Fruit fly (Drosophila melanogaster) whole organism, prepupa: ENCODE measurements around the gene Sirt1.
"Not testable (repeated sequence)": the region's sequence is repeated elsewhere in the genome, so short reads cannot be mapped to it uniquely, and the experiment has no call there.

Experiments used
- Blimp-1 ChIP-seq: fragments of 200-800 bp; sonication (Bioruptor generic); optimal IDR thresholded peaks from 3 replicates; lab custom pipeline; 2017; ENCODE audit warnings: missing biosample characterization, missing genetic modification characterization, mild to moderate bottlenecking, moderate library complexity, missing genetic modification reagents
- CG10631 ChIP-seq: fragments of 200-800 bp; sonication (Bioruptor generic); optimal IDR thresholded peaks from 2 replicates; lab custom pipeline; 2016; ENCODE audit warnings: missing biosample characterization, missing genetic modification characterization
- CG10669 ChIP-seq: fragments of 200-800 bp; sonication (Bioruptor generic); optimal IDR thresholded peaks from 3 replicates; lab custom pipeline; 2018; ENCODE audit warnings: missing biosample characterization, mild to moderate bottlenecking, missing genetic modification characterization, moderate library complexity
- CG11902 ChIP-seq: fragments of 200-800 bp; sonication (Bioruptor generic); optimal IDR thresholded peaks from 3 replicates; lab custom pipeline; 2016; ENCODE audit warnings: missing biosample characterization, missing genetic modification characterization
- CG1621 ChIP-seq: fragments of 200-800 bp; sonication (Bioruptor generic); optimal IDR thresholded peaks from 3 replicates; lab custom pipeline; 2018; ENCODE audit warnings: missing biosample characterization, mild to moderate bottlenecking, missing genetic modification characterization
- CG16779 ChIP-seq: fragments of 200-800 bp; sonication (Bioruptor generic); optimal IDR thresholded peaks from 3 replicates; lab custom pipeline; 2017; ENCODE audit warnings: missing biosample characterization, mild to moderate bottlenecking, missing genetic modification characterization
- CG31627 ChIP-seq: fragments of 200-800 bp; sonication (Bioruptor generic); optimal IDR thresholded peaks from 3 replicates; lab custom pipeline; 2016; ENCODE audit warnings: missing biosample characterization, missing genetic modification characterization
- CG32006 ChIP-seq: fragments of 200-800 bp; sonication (Bioruptor generic); optimal IDR thresholded peaks from 3 replicates; lab custom pipeline; 2017; ENCODE audit warnings: missing biosample characterization, mild to moderate bottlenecking, missing genetic modification characterization
- CG3919 ChIP-seq: fragments of 200-800 bp; sonication (Bioruptor generic); optimal IDR thresholded peaks from 3 replicates; lab custom pipeline; 2016; ENCODE audit warnings: missing biosample characterization, missing genetic modification characterization
- CG4318 ChIP-seq: fragments of 200-800 bp; sonication (Bioruptor generic); optimal IDR thresholded peaks from 3 replicates; lab custom pipeline; 2017; ENCODE audit warnings: missing biosample characterization, mild to moderate bottlenecking, missing genetic modification characterization
- CG8119 ChIP-seq: fragments of 200-800 bp; sonication (Bioruptor generic); IDR thresholded peaks from 3 replicates; pipeline ENCODE4 v1.3.6; 2022; ENCODE audit warnings: missing biosample characterization, missing genetic modification characterization
- CG8319 ChIP-seq: fragments of 200-800 bp; sonication (Bioruptor generic); optimal IDR thresholded peaks from 3 replicates; lab custom pipeline; 2016; ENCODE audit warnings: missing biosample characterization, missing genetic modification characterization
- CG8632 ChIP-seq: fragments of 200-800 bp; sonication (Bioruptor generic); optimal IDR thresholded peaks from 3 replicates; lab custom pipeline; 2016; ENCODE audit warnings: missing biosample characterization, missing genetic modification characterization
- Eip78C ChIP-seq: fragments of 200-800 bp; sonication (Bioruptor generic); peaks from one replicate; lab custom pipeline; 2016; ENCODE audit warnings: missing biosample characterization, missing genetic modification characterization
- Eip93F ChIP-seq: fragments of 200-800 bp; sonication (Bioruptor generic); optimal IDR thresholded peaks from 2 replicates; lab custom pipeline; 2016; ENCODE audit warnings: missing biosample characterization, mild to moderate bottlenecking, missing genetic modification characterization
- Ets21C ChIP-seq: fragments of 200-800 bp; sonication (Bioruptor generic); optimal IDR thresholded peaks from 3 replicates; lab custom pipeline; 2016; ENCODE audit warnings: missing biosample characterization, missing genetic modification characterization
- Ets96B ChIP-seq: fragments of 200-800 bp; optimal IDR thresholded peaks from 2 replicates; lab custom pipeline; 2019; ENCODE audit warnings: missing biosample characterization, mild to moderate bottlenecking, missing genetic modification characterization, moderate library complexity
- Hr38 ChIP-seq: sonication (Bioruptor generic); optimal IDR thresholded peaks from 2 replicates; lab custom pipeline; 2016; ENCODE audit warnings: missing biosample characterization, missing genetic modification characterization
- Hr4 ChIP-seq: fragments of 200-800 bp; sonication (Bioruptor generic); optimal IDR thresholded peaks from 3 replicates; lab custom pipeline; 2016; ENCODE audit warnings: missing biosample characterization, missing genetic modification characterization
- Lpt ChIP-seq: fragments of 200-800 bp; sonication (Bioruptor generic); optimal IDR thresholded peaks from 3 replicates; lab custom pipeline; 2016; ENCODE audit warnings: missing biosample characterization, missing genetic modification characterization
- Met ChIP-seq: fragments of 200-800 bp; sonication (Bioruptor generic); optimal IDR thresholded peaks from 3 replicates; lab custom pipeline; 2016; ENCODE audit warnings: missing biosample characterization, missing genetic modification characterization
- Smox ChIP-seq: fragments of 200-800 bp; sonication (Bioruptor generic); optimal IDR thresholded peaks from 3 replicates; lab custom pipeline; 2016; ENCODE audit warnings: missing biosample characterization, missing genetic modification characterization
- Sox14 ChIP-seq: fragments of 200-800 bp; sonication (Bioruptor generic); optimal IDR thresholded peaks from 3 replicates; lab custom pipeline; 2016; ENCODE audit warnings: missing biosample characterization, missing genetic modification characterization
- Sox15 ChIP-seq: fragments of 200-800 bp; sonication (Bioruptor generic); optimal IDR thresholded peaks from 3 replicates; lab custom pipeline; 2016; ENCODE audit warnings: missing biosample characterization, missing genetic modification characterization
- achi ChIP-seq: fragments of 200-800 bp; sonication (Bioruptor generic); optimal IDR thresholded peaks from 3 replicates; lab custom pipeline; 2016; ENCODE audit warnings: missing biosample characterization, missing genetic modification characterization
- acj6 ChIP-seq: fragments of 200-800 bp; sonication (Bioruptor generic); optimal IDR thresholded peaks from 3 replicates; lab custom pipeline; 2016; ENCODE audit warnings: missing biosample characterization, missing genetic modification characterization
- cyc ChIP-seq: fragments of 200-800 bp; sonication (Bioruptor generic); optimal IDR thresholded peaks from 3 replicates; lab custom pipeline; 2016; ENCODE audit warnings: missing biosample characterization, missing genetic modification characterization
- dsx ChIP-seq: fragments of 200-800 bp; optimal IDR thresholded peaks from 3 replicates; lab custom pipeline; 2019; ENCODE audit warnings: missing biosample characterization, mild to moderate bottlenecking, missing genetic modification characterization, moderate library complexity; ENCODE audit not compliant: poor library complexity, severe bottlenecking
- eg ChIP-seq: fragments of 200-800 bp; sonication (Bioruptor generic); IDR thresholded peaks from 3 replicates; pipeline ENCODE4 v1.3.6; 2022; ENCODE audit warnings: missing biosample characterization, missing genetic modification characterization
- fd59A ChIP-seq: fragments of 200-800 bp; sonication (Bioruptor generic); optimal IDR thresholded peaks from 2 replicates; lab custom pipeline; 2017; ENCODE audit warnings: missing biosample characterization, mild to moderate bottlenecking, missing genetic modification characterization, missing genetic modification reagents
- fd85E ChIP-seq: fragments of 200-800 bp; sonication (Bioruptor generic); optimal IDR thresholded peaks from 3 replicates; lab custom pipeline; 2016; ENCODE audit warnings: missing biosample characterization, missing genetic modification characterization
- fkh ChIP-seq: fragments of 200-800 bp; sonication (Bioruptor generic); optimal IDR thresholded peaks from 3 replicates; lab custom pipeline; 2017; ENCODE audit warnings: missing biosample characterization, mild to moderate bottlenecking, missing genetic modification characterization, moderate library complexity
- lz ChIP-seq: fragments of 200-800 bp; sonication (Bioruptor generic); optimal IDR thresholded peaks from 3 replicates; lab custom pipeline; 2016; ENCODE audit warnings: missing biosample characterization, missing genetic modification characterization
- net ChIP-seq: fragments of 200-800 bp; sonication (Bioruptor generic); optimal IDR thresholded peaks from 3 replicates; lab custom pipeline; 2016; ENCODE audit warnings: missing biosample characterization, missing genetic modification characterization
- ss ChIP-seq, 2 experiments: fragments of 200-800 bp; sonication (Bioruptor generic); optimal IDR thresholded peaks; 2 replicates in 1 of 2; 3 replicates in 1 of 2; lab custom pipeline; 2017 to 2018; ENCODE audit warnings: mild to moderate bottlenecking in 2 of 2, missing biosample characterization in 2 of 2, missing genetic modification characterization in 2 of 2, moderate library complexity in 1 of 2
- vri ChIP-seq: fragments of 200-800 bp; sonication (Bioruptor generic); optimal IDR thresholded peaks from 3 replicates; lab custom pipeline; 2016; ENCODE audit warnings: missing biosample characterization, mild to moderate bottlenecking, missing genetic modification characterization

The Sirt1 gene

DNA sequence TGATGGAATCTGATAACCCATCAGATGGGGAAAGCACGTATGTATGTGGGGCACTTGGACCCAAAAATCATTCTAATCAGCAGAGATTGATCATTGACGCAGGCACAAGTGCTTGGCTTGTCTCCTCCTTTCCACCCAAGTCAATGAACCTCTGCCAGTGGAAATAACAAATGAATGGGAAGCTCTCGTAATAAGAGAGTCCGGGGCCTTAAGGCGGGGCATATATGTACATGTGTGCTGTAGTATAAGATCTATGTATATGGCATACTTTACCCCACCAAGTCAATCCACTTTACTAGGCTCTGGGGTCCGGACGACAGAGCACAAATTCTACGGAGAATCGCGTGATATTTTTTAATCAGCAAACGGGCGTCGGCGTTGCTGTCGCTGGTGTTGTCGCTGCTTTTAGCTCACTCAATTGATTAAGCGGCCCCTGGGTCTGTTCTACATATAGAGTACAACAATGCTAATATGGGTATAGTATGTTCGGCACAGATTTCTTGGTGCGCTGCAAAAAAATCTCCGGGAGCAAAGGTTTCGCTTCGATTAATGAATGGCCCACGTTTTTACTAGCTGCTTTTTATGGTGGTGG is 40.8 kb downstream of the Sirt1 start (continued):
- TF ChIP-seq Sox14 (no peak), fkh (GFP tag; lab: Kevin White, UChicago) (peak; percentile 8), Hr38 (GFP tag; lab: Kevin White, UChicago) (no peak), CG32006 (GFP tag; lab: Kevin White, UChicago) (no peak), CG4318 (GFP tag; lab: Kevin White, UChicago) (no peak), CG3919 (GFP tag; lab: Kevin White, UChicago) (peak; percentile 23), Blimp-1 (no peak), Ets21C (GFP tag; lab: Kevin White, UChicago) (no peak), CG11902 (no peak), Smox (no peak), cyc (GFP tag; lab: Kevin White, UChicago) (no peak), eg (GFP tag; lab: Robert Waterston, UW) (peak; percentile 61; the same call in 2 of the 3 replicates), CG16779 (tag; lab: Kevin White, UChicago) (peak; percentile 52)

DNA sequence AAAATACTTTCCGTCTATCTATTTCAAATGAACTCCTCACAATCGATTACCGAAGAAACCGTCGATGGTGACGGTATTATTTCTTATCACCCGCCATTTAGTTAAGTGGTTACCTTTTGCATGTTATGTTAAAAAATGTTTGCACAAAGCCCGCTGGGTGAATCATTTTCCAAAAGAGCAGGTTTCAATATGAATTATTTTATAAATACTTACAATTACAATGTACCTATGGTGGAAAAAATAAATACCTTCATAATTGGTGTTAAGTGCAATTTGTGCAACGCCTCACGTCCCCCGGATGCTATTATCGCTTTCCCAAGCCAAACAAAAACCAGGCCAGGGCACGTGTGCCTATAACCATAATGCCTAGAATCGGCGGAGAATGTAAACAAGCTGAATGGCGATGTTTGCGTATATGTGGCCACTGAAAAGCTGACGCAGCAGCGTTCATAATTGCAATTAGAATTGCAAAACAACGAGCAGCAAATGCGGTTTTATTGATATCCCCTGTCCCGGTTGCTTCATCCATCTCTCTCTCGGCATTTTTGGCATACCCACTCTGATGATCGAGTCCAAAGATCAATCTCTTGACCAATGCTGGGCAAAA is 41.6 kb downstream of the Sirt1 start:
- TF ChIP-seq Eip93F (no peak), Sox15 (GFP tag; lab: Kevin White, UChicago) (no peak), CG1621 (no peak), CG8119 (GFP tag; lab: Robert Waterston, UW) (no peak), CG10631 (no peak), Blimp-1 (no peak), CG8632 (GFP tag; lab: Kevin White, UChicago) (no peak), fd85E (GFP tag; lab: Kevin White, UChicago) (no peak), CG10669 (no peak), eg (GFP tag; lab: Robert Waterston, UW) (no peak; the same call in 2 of the 3 replicates), CG32006 (GFP tag; lab: Kevin White, UChicago) (no peak), vri (GFP tag; lab: Kevin White, UChicago) (no peak), lz (GFP tag; lab: Kevin White, UChicago) (no peak), fd59A (no peak)

DNA sequence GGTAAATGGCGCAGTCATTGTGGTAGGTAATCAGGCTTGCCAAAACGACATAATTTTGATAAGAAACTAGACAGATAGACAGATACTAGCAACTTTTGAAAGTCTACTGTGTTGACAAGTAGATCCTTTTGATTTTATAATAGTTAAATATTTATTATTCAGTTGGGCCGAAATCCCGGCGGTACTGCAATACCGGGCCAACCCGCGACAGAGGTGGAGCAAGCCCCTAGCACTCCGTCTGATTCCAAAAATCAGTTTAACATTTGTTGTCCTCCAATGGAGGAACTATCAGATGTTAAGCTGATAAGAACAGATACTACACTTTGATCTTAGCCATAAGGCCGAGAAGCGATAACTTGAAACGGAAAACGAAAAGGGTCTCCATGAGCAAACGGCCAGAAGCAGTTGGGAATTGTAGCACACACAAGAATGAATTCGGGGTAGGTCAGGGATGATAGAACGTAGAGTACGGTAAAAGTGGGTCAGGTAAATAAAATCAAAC is 46.5 kb downstream of the Sirt1 start, which contains the start of gene CG15482:
Gene CG15482 (minus strand): TSS at position 51 of the 502 bp plus-strand sequence.
- TF ChIP-seq net, CG31627, vri (GFP tag; lab: Kevin White, UChicago): not testable (repeated sequence)

DNA sequence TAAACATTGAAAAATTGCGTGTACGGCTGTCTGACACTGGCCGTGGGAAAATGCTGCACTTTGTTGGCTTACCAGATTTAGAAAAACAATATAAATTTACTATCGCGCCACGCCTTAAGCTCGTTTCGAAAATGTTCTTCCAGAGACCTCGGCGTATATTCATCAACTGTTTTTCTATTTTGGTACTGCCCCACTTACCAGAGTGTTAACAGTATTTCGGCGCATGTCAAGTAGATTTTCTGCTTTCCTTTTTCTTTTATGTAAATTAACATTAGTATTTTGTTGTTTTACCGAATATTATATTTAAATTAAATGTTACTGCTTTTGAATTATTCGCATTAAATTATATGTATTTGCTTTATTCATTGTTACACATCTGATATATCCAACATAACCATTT is 49.6 kb downstream of the Sirt1 start, which contains the start of gene kek4:
Gene kek4 (minus strand): TSS at position 341 of the 400 bp plus-strand sequence.
- TF ChIP-seq fkh (GFP tag; lab: Kevin White, UChicago) (no peak), CG8632 (GFP tag; lab: Kevin White, UChicago) (no peak), acj6 (GFP tag; lab: Kevin White, UChicago) (no peak), CG8319 (GFP tag; lab: Kevin White, UChicago) (no peak), Eip78C (GFP tag; lab: Kevin White, UChicago) (no peak), ss (GFP tag; optimal IDR thresholded peaks at IDR 0.05; lab: Kevin White, UChicago) (no peak), Lpt (GFP tag; lab: Kevin White, UChicago) (no peak), Hr4 (GFP tag; lab: Kevin White, UChicago) (no peak), Hr38 (GFP tag; lab: Kevin White, UChicago) (no peak), dsx (GFP tag; lab: Kevin White, UChicago) (no peak), eg (GFP tag; lab: Robert Waterston, UW) (no peak), Ets96B (tag; lab: Kevin White, UChicago) (no peak), Met (GFP tag; lab: Kevin White, UChicago) (no peak), CG10631 (no peak), Sox15 (GFP tag; lab: Kevin White, UChicago) (no peak), fd85E (GFP tag; lab: Kevin White, UChicago) (no peak), CG8119 (GFP tag; lab: Robert Waterston, UW) (no peak), achi (GFP tag; lab: Kevin White, UChicago) (no peak)
- TF ChIP-seq, all 60 proteins: peak for 0
